Worm (Caenorhabditis elegans) whole organism, dauer: ENCODE measurements around the gene T07C4.3.

Source experiments
- unc-62 ChIP-seq: sonication (generic microtip); optimal IDR thresholded peaks from 2 replicates; lab custom pipeline; 2017; ENCODE audit warnings: missing biosample characterization, missing genetic modification reagents, missing genetic modification characterization

Gene T07C4.3

DNA sequence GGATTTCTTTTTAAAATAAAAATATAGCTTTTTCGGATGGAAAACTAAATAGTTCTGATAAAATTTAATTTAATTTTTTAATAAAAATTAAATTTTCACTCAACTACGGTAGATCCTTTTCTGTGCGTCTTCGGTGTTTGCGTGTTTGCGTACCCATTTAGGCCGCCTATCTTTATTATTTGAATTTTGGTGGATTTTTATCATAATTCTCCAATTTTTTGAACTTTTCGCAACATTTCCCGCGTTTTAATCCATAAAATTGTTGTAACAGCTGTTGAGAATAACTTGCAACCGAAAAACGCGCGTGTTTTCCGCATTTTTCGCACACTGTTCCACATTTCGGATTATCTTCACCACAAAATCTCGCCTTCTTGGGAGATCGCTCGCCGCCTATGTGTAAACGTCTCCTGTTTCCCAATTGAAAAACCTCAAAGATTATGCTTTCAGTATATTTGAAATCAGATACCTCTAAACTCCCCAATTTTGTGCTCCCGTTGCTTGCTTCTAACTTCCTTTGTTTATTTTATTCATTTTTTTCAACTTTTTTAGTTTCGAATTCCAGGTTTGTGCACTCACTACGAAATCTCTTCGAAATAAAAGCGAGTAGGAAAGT, at the start of gene T07C4.3:
Gene T07C4.3, plus strand, starts transcription at position 563 of the 613 bp plus-strand sequence.
- no peak for TF ChIP-seq unc-62

DNA sequence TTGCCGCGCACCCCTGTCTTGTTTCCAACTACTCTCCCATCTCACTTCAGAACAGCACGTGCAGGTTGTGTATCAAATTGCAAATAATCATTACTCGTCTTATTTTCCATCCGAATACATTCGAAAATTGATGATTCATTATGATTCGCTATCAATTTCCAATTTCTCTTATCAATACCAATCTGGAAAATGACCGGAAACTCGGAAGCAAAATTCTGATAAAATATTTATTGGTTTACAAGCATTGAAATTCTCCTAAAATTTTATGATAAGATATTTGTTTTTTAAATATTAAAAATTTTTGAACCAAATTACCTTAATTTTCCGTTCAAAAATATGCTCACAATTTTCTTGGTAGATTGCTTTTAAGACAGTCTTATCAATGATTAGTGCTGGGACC, 46.7 kb upstream of the T07C4.3 start:
- TF ChIP-seq unc-62: no peak

DNA sequence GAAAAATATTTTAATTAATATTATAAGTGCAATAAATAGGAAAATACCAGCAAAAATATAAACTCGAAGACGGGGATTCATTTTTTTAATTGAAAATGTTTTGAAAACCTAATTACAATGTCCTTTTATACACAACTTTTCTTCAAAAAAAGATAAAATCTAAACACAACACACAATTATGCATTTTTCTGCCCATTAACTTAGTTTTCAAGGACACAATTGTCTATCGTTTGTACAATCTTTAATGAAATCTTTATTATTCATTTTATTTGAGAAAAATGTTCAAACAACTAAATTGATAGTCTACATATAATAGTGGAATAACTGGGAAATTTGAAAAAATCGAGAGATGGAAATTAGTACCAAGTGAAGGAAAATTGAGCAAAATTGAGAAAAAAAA, 45.9 kb upstream of the T07C4.3 start, which contains the start of gene T07A5.1:
Gene T07A5.1, minus strand, starts transcription at position 149 of the 400 bp plus-strand sequence.
- TF ChIP-seq unc-62: no peak

DNA sequence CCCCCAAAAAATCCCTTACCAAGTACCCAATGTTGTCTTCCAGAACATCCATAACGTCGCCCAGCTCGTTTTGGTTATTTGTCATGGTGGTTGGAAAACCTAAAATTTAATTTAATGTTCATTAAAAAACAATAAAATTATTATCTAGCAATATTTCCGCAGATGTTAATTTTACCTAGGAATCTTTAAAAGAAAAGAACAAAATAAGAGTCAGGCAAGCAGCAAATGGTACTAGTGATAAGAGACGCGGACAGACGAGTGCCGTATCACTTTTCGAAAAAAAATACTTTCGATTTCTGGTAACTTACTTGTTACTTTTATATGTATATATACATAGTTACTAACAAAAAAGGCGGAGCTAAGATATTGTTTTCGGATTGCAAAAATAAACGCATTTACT, 40.9 kb upstream of the T07C4.3 start, which contains the start of gene T07A5.7:
Gene T07A5.7, minus strand, starts transcription at position 101 of the 400 bp plus-strand sequence.
- TF ChIP-seq unc-62: no peak

DNA sequence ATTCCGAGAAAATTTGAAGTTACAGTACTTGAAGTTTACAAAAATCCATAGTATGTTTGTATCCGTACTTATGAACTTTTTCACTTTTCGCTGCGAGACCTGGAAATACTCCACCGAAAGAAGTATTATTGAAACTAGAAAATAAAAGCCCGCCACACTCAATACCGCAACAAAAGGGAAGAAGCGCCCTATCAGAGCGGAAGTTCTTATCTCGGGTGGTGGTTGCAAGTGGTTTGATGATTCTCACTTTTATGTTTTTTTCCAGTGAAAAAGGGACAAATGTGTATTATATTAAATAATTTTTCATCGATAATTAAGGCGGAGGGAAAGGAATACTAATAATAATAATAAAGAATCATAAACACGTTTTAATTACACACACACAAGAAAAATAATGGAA, 37.7 kb upstream of the T07C4.3 start:
- no peak for TF ChIP-seq unc-62

DNA sequence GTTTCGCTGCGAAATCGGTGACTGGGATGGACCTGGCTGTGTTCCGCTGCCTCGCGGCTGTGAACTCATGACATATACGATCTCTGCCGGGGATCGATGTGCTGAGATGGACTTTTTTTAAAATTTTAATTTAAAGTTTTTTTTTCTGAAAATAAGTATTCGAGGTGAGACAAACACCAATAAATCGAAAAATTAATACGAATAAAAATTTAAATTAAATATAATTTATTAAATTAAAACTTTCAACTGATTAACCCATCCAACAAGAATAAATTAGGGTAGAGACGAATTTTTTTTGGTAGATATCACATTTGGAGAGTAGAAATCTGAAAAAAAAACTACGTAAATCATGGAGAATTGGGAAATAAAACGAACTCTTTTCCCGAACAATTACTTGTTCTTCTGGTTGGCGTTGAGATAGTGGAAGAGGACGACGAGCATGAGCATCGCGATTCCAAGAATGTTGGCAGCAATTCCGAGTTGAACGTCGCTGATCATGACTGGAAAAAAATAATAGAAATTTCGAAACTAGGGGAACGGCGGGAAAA, 33.8 kb upstream of the T07C4.3 start, which contains the start of the genes unc-50 and ostf-4:
Gene unc-50, minus strand, starts transcription at position 101 of the 548 bp plus-strand sequence.
Gene ostf-4, minus strand, starts transcription at position 498 of the 548 bp plus-strand sequence.
- no peak for TF ChIP-seq unc-62

DNA sequence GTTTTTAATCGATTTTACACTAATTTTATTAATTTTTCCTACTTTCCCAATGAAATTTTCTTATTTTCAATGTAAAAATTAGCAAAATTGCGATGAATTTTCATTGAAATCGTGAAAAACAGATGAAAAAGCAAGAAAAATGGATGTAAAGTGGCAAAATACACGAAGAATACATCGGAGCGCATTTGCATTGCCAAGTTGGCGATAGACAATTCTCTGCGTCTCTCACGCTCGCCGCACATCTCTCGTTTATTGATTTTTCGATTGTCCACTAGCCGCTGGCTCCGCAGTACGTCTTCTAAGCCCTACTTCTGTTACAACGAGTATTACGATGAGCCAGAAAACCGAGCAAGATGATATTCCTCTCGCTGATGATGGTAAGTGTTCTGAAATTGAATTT, 33.2 kb upstream of the T07C4.3 start, which contains the start of gene unc-69:
Gene unc-69, plus strand, starts transcription at position 185 of the 400 bp plus-strand sequence.
- no peak for TF ChIP-seq unc-62

DNA sequence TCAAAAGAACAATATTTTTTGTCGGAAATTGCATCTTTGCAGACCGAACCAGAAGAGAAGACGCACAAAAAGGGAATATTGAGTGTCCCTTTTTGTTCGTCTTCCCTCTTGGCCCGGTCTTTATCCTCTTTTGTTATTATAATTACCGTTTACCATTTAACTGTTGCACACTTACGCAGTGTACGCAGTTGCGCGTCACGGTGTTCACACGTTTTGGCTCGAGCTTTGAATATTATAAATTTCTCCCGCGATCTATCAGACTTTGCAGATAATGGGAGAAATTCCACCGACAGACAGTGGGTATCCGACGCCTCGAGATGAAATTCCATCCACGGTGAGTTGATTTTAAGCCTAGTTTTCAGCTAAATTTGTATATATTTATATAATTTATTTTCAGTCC, 31.2 kb upstream of the T07C4.3 start, which contains the start of gene sas-7:
Gene sas-7, plus strand, starts transcription at position 232 of the 400 bp plus-strand sequence.
- TF ChIP-seq unc-62: no peak

DNA sequence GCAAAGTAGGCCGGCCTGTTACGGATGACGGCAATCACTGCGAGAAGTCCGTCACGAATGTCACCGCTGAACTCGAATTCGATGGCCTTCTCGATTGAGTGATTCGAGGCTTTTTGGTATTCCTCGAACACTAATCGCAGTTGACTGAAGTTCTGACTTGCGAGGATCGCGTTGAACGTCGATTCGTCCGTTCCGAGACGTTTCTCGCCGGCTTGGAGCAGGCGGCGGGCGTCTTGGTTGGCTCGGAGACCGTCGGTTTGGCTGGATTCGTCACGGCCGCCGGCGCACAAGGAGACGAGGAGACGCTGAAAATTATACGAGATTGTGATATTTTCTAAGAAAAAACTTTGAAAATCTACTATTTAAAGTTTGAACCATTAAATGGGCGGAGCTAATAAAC, 25.6 kb upstream of the T07C4.3 start:
- TF ChIP-seq unc-62: no peak

DNA sequence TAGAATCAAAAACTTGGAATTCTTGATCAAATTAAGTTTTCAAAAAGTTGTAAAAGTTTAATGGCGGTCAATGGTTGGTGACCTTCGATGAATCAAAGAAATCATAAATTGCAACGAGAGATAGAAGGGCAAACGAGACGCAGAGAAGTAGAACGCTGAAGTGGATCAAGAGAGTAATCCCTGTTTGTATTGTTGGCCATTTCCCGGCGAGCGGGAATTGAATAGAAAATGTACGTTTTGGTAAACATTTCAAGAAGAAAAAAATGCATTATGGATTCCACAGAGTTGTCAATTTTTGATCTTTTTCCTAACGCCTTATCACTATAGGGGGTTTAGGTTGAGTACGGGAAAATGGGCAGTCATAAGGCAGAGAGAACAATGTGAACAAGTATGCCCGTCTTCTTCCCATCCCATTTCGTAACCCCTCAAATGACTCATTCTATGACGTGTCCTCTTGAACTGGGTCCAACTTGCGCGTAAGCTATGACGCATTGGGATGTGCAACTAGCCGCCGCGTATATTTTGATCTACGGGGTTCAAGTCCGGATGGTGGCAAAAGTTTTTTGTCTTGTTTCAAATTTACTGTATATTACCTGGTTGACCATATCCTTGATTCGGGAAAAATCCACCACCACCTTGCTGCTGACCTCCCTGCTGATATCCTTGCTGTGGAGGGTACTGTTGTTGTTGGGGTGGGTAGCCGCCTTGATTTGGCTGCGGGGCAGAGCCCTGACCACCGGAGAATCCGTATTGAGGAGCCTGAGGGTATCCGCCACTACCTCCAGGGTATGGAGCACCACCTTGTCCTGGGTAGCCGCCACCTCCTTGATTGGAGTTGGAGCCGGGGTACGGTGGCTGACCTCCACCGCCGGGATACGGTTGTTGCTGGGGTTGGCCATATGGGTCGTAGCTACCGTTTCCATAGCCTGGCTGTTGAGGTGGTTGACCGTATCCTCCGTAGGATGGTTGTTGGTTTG, 23.1 kb upstream of the T07C4.3 start:
- no peak for TF ChIP-seq unc-62

DNA sequence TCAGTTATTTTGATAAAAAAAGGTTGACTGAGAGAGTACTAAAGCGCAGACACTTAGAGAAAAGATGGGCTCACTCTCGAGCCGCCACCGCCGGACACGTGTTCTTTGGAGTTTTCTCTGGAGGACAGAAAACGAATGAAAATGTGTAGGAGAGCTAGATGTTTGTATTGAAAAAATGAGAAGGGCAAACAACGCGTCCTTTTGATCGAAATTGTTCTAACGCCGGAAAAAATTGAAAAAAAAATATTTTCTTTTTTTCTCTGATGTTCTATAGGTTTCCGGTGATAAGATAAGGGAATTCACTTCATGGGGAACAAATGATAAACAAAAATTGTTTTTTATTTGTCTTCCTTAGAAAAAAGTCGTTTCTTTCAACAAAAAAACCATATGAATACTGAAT, 22.1 kb upstream of the T07C4.3 start:
- TF ChIP-seq unc-62: no peak

DNA sequence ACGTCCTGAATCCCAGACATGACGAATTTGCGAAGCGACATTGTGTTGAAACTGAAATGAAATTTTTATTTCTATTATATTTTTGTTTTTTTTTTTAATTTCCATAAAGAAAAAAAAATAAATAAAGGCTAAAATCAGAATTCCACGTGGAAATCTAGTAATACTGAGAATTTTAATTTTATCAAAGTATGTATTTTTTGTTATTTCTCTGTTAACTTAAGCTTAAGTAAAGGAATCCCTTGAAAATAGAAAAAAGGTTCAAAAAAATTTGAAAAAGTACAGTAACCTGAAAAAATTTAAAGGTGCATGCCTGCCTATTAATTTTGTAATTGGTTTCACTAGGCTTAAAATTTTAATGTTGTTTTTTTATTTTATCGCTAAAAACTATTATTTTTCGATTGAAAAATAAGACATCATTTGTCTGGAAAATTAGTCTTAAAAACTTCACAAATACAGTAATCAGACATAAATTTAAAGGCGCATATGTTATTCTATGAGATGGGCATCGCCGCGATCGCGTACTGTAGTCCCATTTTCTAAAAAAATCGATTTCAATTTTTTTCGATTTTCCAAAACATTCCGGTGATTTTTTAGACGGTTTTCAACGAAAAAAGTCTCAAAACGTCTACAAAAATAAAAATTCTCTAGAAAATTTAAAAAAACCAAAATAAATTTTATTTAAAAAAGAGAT, 21.4 kb upstream of the T07C4.3 start, which contains the start of gene nex-2:
Gene nex-2, minus strand, starts transcription at position 51 of the 691 bp plus-strand sequence.
- TF ChIP-seq unc-62: no peak

DNA sequence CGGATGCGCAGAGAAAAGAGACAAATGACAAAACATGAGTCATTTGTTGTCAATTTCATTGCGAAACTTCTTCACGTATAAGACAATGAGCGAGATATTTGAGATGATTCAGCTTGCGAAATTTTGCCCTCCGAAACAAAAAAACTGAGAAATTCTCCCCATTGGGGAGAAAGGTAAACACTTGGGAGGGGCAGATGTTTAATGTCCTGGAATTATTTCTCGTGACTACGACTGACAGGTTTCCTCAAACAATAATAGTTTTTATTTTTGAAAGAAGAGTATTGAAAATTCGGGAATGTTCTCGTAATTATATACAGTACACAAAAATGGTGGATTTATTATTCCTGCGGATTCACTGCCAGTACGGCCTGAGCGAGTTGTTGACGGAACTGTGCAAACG, 20.7 kb upstream of the T07C4.3 start:
- TF ChIP-seq unc-62: no peak

DNA sequence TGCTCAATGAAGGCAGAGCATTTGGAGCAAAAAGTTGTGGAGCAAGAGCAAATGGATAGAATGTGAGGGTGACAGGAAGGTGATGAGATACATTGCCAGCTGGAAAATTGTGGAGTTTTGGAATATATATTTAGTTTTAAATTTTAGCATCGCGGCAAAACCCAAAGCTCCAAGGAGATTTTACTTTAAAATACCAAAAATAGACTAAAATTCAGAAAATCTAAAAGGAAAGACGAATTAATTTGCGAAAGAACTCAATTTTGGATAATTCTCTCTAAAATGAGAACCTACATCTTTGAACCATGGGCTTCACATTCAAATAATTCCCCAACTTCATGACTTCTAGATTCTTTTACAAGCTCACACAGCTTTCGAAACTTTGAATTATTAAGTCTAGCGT, 19.4 kb upstream of the T07C4.3 start, which contains the start of gene T07C4.12:
Gene T07C4.12, minus strand, starts transcription at position 101 of the 400 bp plus-strand sequence.
- TF ChIP-seq unc-62: no peak

DNA sequence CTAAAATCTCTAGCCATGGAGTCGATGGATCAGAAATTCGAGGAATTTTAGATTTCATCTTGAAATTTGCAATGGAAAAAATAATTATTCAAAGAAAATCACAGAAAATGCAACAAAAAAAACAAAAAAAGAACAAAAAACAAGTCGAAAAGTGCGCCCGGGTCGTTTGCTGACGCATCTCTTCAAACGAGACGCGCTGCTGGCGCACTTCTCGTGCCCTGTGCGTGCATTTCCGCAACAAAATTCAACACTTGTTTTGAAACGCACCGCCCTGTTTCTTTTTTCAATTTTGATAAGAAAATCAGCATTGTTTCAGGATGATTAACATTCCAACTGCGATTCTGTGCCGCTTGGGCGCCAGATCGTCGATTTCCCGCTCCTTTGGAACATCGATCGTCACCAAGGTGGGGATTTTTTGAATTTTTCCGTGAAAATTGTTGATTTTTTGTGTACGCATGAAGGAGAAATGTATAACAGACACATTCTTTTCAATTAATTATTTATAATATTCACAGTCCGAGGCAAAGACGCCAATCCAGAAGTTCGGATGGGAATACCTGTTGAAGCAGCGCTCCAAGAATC, 17.9 kb upstream of the T07C4.3 start, which contains the start of the genes jmjd-4 and mev-1:
Gene jmjd-4, minus strand, starts transcription at position 58 of the 582 bp plus-strand sequence.
Gene mev-1, plus strand, starts transcription at position 317 of the 582 bp plus-strand sequence.
- no peak for TF ChIP-seq unc-62
